Worm (Caenorhabditis elegans) whole organism, mixed stage, embryonic: Measurements from ENCODE around the gene F14D7.3.

Source experiments
- blmp-1 ChIP-seq: fragments of 150-350 bp; optimal IDR thresholded peaks from 2 replicates; lab custom pipeline; 2014; ENCODE audit warnings: missing biosample characterization, missing genetic modification characterization
- ceh-83 ChIP-seq: fragments of 200-800 bp; sonication (Bioruptor generic); optimal IDR thresholded peaks from 2 replicates; lab custom pipeline; 2018; ENCODE audit warnings: mild to moderate bottlenecking, missing genetic modification characterization, missing compliant biosample characterization
- lin-13 ChIP-seq: fragments of 150-350 bp; optimal IDR thresholded peaks from 2 replicates; lab custom pipeline; 2014; ENCODE audit warnings: missing biosample characterization, missing genetic modification characterization
- mep-1 ChIP-seq: fragments of 150-350 bp; optimal IDR thresholded peaks from 2 replicates; lab custom pipeline; 2017; ENCODE audit warnings: missing biosample characterization, missing genetic modification reagents, missing genetic modification characterization, inconsistent platforms
- nhr-76 ChIP-seq: sonication (generic microtip); optimal IDR thresholded peaks from 2 replicates; lab custom pipeline; 2017; ENCODE audit warnings: missing biosample characterization, missing genetic modification characterization
- snpc-4 ChIP-seq: fragments of 150-350 bp; optimal IDR thresholded peaks from 2 replicates; lab custom pipeline; 2014; ENCODE audit warnings: missing biosample characterization, missing genetic modification characterization
- unc-62 ChIP-seq: fragments of 150-350 bp; optimal IDR thresholded peaks from 2 replicates; lab custom pipeline; 2014; ENCODE audit warnings: missing biosample characterization, missing genetic modification reagents, missing genetic modification characterization

DNA sequence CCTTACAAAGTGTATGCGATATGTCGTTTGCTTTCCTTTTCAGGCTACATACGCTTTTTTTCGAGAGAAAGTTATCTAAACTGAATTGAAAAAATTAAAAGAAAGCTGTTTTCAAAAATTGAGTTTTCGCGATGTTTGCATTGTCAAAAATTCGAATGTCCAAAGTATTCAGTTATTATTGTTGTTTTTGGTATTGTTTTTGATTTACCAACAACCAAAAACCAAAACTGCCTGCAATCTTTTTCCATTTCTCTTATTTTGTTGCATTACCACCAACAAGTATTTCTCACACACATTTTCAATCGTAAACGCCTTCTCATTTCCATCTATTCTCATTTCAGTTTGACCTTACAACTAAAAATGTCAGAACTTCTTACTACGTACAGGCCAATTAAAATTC lies 32.2 kb downstream of the F14D7.3 start, which contains the start of gene pepm-1:
- TF ChIP-seq blmp-1 (no peak), nhr-76 (tag; lab: Kevin White, UChicago) (no peak), snpc-4 (no peak), mep-1 (no peak), ceh-83 (GFP tag; lab: Kevin White, UChicago) (no peak), unc-62 (GFP tag; lab: Kevin White, UChicago) (no peak), lin-13 (tag; lab: Kevin White, UChicago) (no peak)
